Worm (Caenorhabditis elegans) whole organism, late embryonic: ENCODE measurements around the gene ash-2.

ENCODE experiments used
- ama-1 ChIP-seq: fragments of 150-350 bp; optimal IDR thresholded peaks from 2 replicates; lab custom pipeline; 2014
- ceh-9 ChIP-seq: sonication (generic microtip); optimal IDR thresholded peaks from 2 replicates; lab custom pipeline; 2016; ENCODE audit warnings: mild to moderate bottlenecking, missing genetic modification characterization, inconsistent platforms, missing compliant biosample characterization
- hlh-30 ChIP-seq: sonication (generic microtip); optimal IDR thresholded peaks from 2 replicates; lab custom pipeline; 2017; ENCODE audit warnings: antibody characterized with exemption, missing genetic modification characterization, missing compliant biosample characterization; ENCODE audit not compliant: insufficient read depth
- pha-2 ChIP-seq: sonication (generic microtip); optimal IDR thresholded peaks from 2 replicates; lab custom pipeline; 2017; ENCODE audit warnings: mild to moderate bottlenecking, missing genetic modification characterization, missing compliant biosample characterization
- ttx-3 ChIP-seq: sonication (generic microtip); optimal IDR thresholded peaks from 2 replicates; lab custom pipeline; 2016; ENCODE audit warnings: missing genetic modification reagents, missing genetic modification characterization, missing compliant biosample characterization

ce11 chrII:11994940-11995339 is 15.3 kb downstream of the ash-2 start:
- TF ChIP-seq ceh-9 (tag; lab: Kevin White, UChicago) (no peak), ttx-3 (tag; lab: Kevin White, UChicago) (no peak), pha-2 (no peak), ama-1 (lab: Kevin White, UChicago) (no peak), hlh-30 (tag; lab: Kevin White, UChicago) (no peak)
